Fruit fly (Drosophila melanogaster) whole organism, wandering third instar larva: ENCODE measurements around the gene Ptpmeg2.
A peak's percentile ranks its signal among the peaks of the same experiment; 100 is the strongest.

Source experiments
- Abd-B ChIP-seq: fragments of >200 bp; optimal IDR thresholded peaks from 2 replicates; lab custom pipeline; 2017; ENCODE audit warnings: missing biosample characterization, missing genetic modification characterization
- CG32264 ChIP-seq: fragments of 200-800 bp; sonication (Bioruptor generic); optimal IDR thresholded peaks from 2 replicates; lab custom pipeline; 2016; ENCODE audit warnings: missing biosample characterization, missing genetic modification characterization
- CG9705 ChIP-seq: fragments of 200-800 bp; sonication (Bioruptor generic); optimal IDR thresholded peaks from 2 replicates; lab custom pipeline; 2018; ENCODE audit warnings: missing biosample characterization, mild to moderate bottlenecking, missing genetic modification characterization
- CrebA ChIP-seq: fragments of 200-800 bp; sonication (Bioruptor generic); optimal IDR thresholded peaks from 2 replicates; lab custom pipeline; 2016; ENCODE audit warnings: missing biosample characterization, mild to moderate bottlenecking, missing genetic modification characterization, borderline replicate concordance
- Dfd ChIP-seq: fragments of >200 bp; optimal IDR thresholded peaks from 2 replicates; lab custom pipeline; 2017; ENCODE audit warnings: missing biosample characterization, missing genetic modification characterization
- Dif ChIP-seq: fragments of 200-275, 200-300 bp; sonication (Bioruptor generic); optimal IDR thresholded peaks from 2 replicates; lab custom pipeline; 2018; ENCODE audit warnings: missing biosample characterization, missing genetic modification characterization; ENCODE audit not compliant: partially characterized antibody
- GATAd ChIP-seq: sonication (Bioruptor generic); optimal IDR thresholded peaks from 2 replicates; lab custom pipeline; 2016; ENCODE audit warnings: missing biosample characterization, missing genetic modification characterization
- HLH106 ChIP-seq: fragments of 200-800 bp; optimal IDR thresholded peaks from 3 replicates; lab custom pipeline; 2019; ENCODE audit warnings: missing biosample characterization, mild to moderate bottlenecking, missing genetic modification characterization, moderate library complexity
- Hnf4 ChIP-seq: fragments of 200-800 bp; sonication (Bioruptor generic); optimal IDR thresholded peaks from 2 replicates; lab custom pipeline; 2016; ENCODE audit warnings: missing biosample characterization, mild to moderate bottlenecking, missing genetic modification characterization
- Hr78 ChIP-seq: fragments of >200 bp; optimal IDR thresholded peaks from 2 replicates; lab custom pipeline; 2017; ENCODE audit warnings: missing biosample characterization, missing genetic modification characterization
- Hr83 ChIP-seq: fragments of 200-300 bp; sonication (Bioruptor generic); optimal IDR thresholded peaks from 2 replicates; lab custom pipeline; 2016; ENCODE audit warnings: missing biosample characterization, mild to moderate bottlenecking, missing genetic modification characterization, moderate library complexity; ENCODE audit not compliant: poor library complexity, severe bottlenecking
- Jra ChIP-seq: sonication (Bioruptor generic); optimal IDR thresholded peaks from 2 replicates; lab custom pipeline; 2016; ENCODE audit warnings: missing biosample characterization, missing genetic modification characterization
- Mio ChIP-seq: sonication (Bioruptor generic); optimal IDR thresholded peaks from 2 replicates; lab custom pipeline; 2016; ENCODE audit warnings: missing biosample characterization, missing genetic modification characterization
- Myc ChIP-seq: fragments of >200 bp; optimal IDR thresholded peaks from 2 replicates; lab custom pipeline; 2017
- N ChIP-seq: fragments of >200 bp; optimal IDR thresholded peaks from 2 replicates; lab custom pipeline; 2018; ENCODE audit warnings: missing biosample characterization, missing external identifiers, missing genetic modification characterization
- OdsH ChIP-seq: fragments of 200-800 bp; sonication (Bioruptor generic); optimal IDR thresholded peaks from 2 replicates; lab custom pipeline; 2016; ENCODE audit warnings: missing biosample characterization, mild to moderate bottlenecking, missing genetic modification characterization
- Rel ChIP-seq, 2 experiments: fragments of 200-800 bp; sonication (Bioruptor generic) in 1 of 2; optimal IDR thresholded peaks; 2 replicates in 1 of 2; 3 replicates in 1 of 2; lab custom pipeline; 2016 to 2019; ENCODE audit warnings: mild to moderate bottlenecking in 2 of 2, missing biosample characterization in 2 of 2, missing genetic modification characterization in 2 of 2, moderate library complexity in 1 of 2
- Sp1 ChIP-seq: fragments of 200-800 bp; sonication (Bioruptor generic); optimal IDR thresholded peaks from 3 replicates; lab custom pipeline; 2019; ENCODE audit warnings: missing biosample characterization, mild to moderate bottlenecking, missing genetic modification characterization, moderate library complexity
- Vsx2 ChIP-seq: fragments of 200-300, 225-300 bp; sonication (Bioruptor generic); optimal IDR thresholded peaks from 2 replicates; lab custom pipeline; 2018; ENCODE audit warnings: missing biosample characterization, missing genetic modification characterization; ENCODE audit not compliant: partially characterized antibody
- br ChIP-seq: fragments of 200-800 bp; sonication (Bioruptor generic); optimal IDR thresholded peaks from 2 replicates; lab custom pipeline; 2016; ENCODE audit warnings: missing biosample characterization, missing genetic modification characterization
- brk ChIP-seq: fragments of 200-800 bp; sonication (Bioruptor generic); optimal IDR thresholded peaks from 2 replicates; lab custom pipeline; 2016; ENCODE audit warnings: missing biosample characterization, mild to moderate bottlenecking, missing genetic modification characterization
- dl ChIP-seq, 2 experiments: fragments of 175-275, 200-275 bp in 1 of 2; fragments of 200-275 bp in 1 of 2; sonication (Bioruptor generic); optimal IDR thresholded peaks; lab custom pipeline; 2018; ENCODE audit warnings: mild to moderate bottlenecking in 2 of 2, missing biosample characterization in 2 of 2, missing genetic modification characterization in 2 of 2, moderate library complexity in 2 of 2; ENCODE audit not compliant: partially characterized antibody in 2 of 2, insufficient read depth in 1 of 2
- dsf ChIP-seq: sonication (Bioruptor generic); optimal IDR thresholded peaks from 2 replicates; lab custom pipeline; 2016; ENCODE audit warnings: missing biosample characterization, missing genetic modification characterization, borderline replicate concordance
- ey ChIP-seq: fragments of 200-800 bp; sonication (Bioruptor generic); optimal IDR thresholded peaks from 2 replicates; lab custom pipeline; 2016; ENCODE audit warnings: missing biosample characterization, missing genetic modification characterization
- foxo ChIP-seq, 2 experiments: fragments of 200-800 bp; sonication (Bioruptor generic); optimal IDR thresholded peaks; 2 replicates in 1 of 2; 3 replicates in 1 of 2; lab custom pipeline; 2016 to 2017; ENCODE audit warnings: missing biosample characterization in 2 of 2, missing genetic modification characterization in 2 of 2
- fru ChIP-seq: fragments of 200-800 bp; sonication (Bioruptor generic); optimal IDR thresholded peaks from 3 replicates; lab custom pipeline; 2016; ENCODE audit warnings: missing biosample characterization, mild to moderate bottlenecking, missing genetic modification characterization
- h ChIP-seq: fragments of 200-800 bp; sonication (Bioruptor generic); optimal IDR thresholded peaks from 3 replicates; lab custom pipeline; 2016; ENCODE audit warnings: missing biosample characterization, mild to moderate bottlenecking, missing genetic modification characterization
- jim ChIP-seq: fragments of 175-275, 200-325 bp; sonication (Bioruptor generic); optimal IDR thresholded peaks from 2 replicates; lab custom pipeline; 2016; ENCODE audit warnings: missing biosample characterization, mild to moderate bottlenecking, missing genetic modification characterization
- lola ChIP-seq: fragments of >200 bp; optimal IDR thresholded peaks from 2 replicates; lab custom pipeline; 2017; ENCODE audit warnings: missing biosample characterization, missing genetic modification characterization
- pan ChIP-seq: fragments of >200 bp; optimal IDR thresholded peaks from 2 replicates; lab custom pipeline; 2017
- psq ChIP-seq: fragments of 200-800 bp; sonication (Bioruptor generic); optimal IDR thresholded peaks from 3 replicates; lab custom pipeline; 2017; ENCODE audit warnings: missing biosample characterization, mild to moderate bottlenecking, missing genetic modification characterization, moderate library complexity
- rgr ChIP-seq: fragments of 200-800 bp; sonication (Bioruptor generic); optimal IDR thresholded peaks from 3 replicates; lab custom pipeline; 2016; ENCODE audit warnings: missing biosample characterization, mild to moderate bottlenecking, missing genetic modification characterization
- sage ChIP-seq: fragments of 200-800 bp; sonication (Bioruptor generic); optimal IDR thresholded peaks from 2 replicates; lab custom pipeline; 2016; ENCODE audit warnings: missing biosample characterization, mild to moderate bottlenecking, missing genetic modification characterization
- sv ChIP-seq: fragments of 200-800 bp; sonication (Bioruptor generic); optimal IDR thresholded peaks from 3 replicates; lab custom pipeline; 2016; ENCODE audit warnings: missing biosample characterization, missing genetic modification characterization
- tai ChIP-seq: sonication (Bioruptor generic); optimal IDR thresholded peaks from 2 replicates; lab custom pipeline; 2016; ENCODE audit warnings: missing biosample characterization, missing genetic modification characterization
- usp ChIP-seq: fragments of >200 bp; optimal IDR thresholded peaks from 2 replicates; lab custom pipeline; 2017; ENCODE audit warnings: missing biosample characterization, missing genetic modification characterization
- woc ChIP-seq: sonication (Bioruptor generic); optimal IDR thresholded peaks from 2 replicates; lab custom pipeline; 2016; ENCODE audit warnings: missing biosample characterization, mild to moderate bottlenecking, missing genetic modification characterization

The Ptpmeg2 gene

dm6 chrX:9694652-9695051, 35.7 kb upstream of the Ptpmeg2 start:
- peak; percentile 92 for TF ChIP-seq Dfd (GFP tag; lab: Kevin White, UChicago)
- no peak for TF ChIP-seq woc (GFP tag; lab: Kevin White, UChicago)

dm6 chrX:9693720-9694386, 34.9 kb upstream of the Ptpmeg2 start, which contains the start of gene btd:
Gene btd (plus strand): TSS chrX:9694186.
- no peak for TF ChIP-seq dsf
- TF ChIP-seq Hr83 (GFP tag; lab: Kevin White, UChicago), result peak; percentile 15
- peak; percentile 91 for TF ChIP-seq jim
- TF ChIP-seq HLH106 (tag; lab: Kevin White, UChicago), result no peak
- TF ChIP-seq fru, result no peak
- TF ChIP-seq Sp1, result peak; percentile 16
- no peak for TF ChIP-seq pan
- TF ChIP-seq Hr78, result no peak
- TF ChIP-seq dl (GFP tag; optimal IDR thresholded peaks at IDR 0.05; lab: Kevin White, UChicago; ENCODE audit: insufficient read depth in 1 of 2, partially characterized antibody in 2 of 2), result peak; percentile 40 to 55
- TF ChIP-seq sv (GFP tag; lab: Kevin White, UChicago), result no peak
- no peak for TF ChIP-seq Abd-B (GFP tag; lab: Kevin White, UChicago)
- peak; percentile 47 for TF ChIP-seq Dif (GFP tag; lab: Kevin White, UChicago)
- TF ChIP-seq Vsx2 (GFP tag; lab: Kevin White, UChicago), result peak; percentile 51

- TF ChIP-seq br (GFP tag; lab: Kevin White, UChicago) (no peak), CrebA (GFP tag; lab: Kevin White, UChicago) (no peak), Hr78 (no peak), sv (GFP tag; lab: Kevin White, UChicago) (no peak), dsf (no peak), Dfd (GFP tag; lab: Kevin White, UChicago) (no peak)
- TF ChIP-seq, all 38 proteins: peak for 0
Observed at dm6 chrX:9692297-9693013, 33.5 kb upstream of the Ptpmeg2 start.

- TF ChIP-seq pan (no peak), Mio (no peak), Hr83 (GFP tag; lab: Kevin White, UChicago) (no peak), Vsx2 (GFP tag; lab: Kevin White, UChicago) (no peak), tai (GFP tag; lab: Kevin White, UChicago) (no peak), dsf (no peak), sage (no peak), Dif (GFP tag; lab: Kevin White, UChicago) (no peak), jim (no peak), CG9705 (GFP tag; lab: Kevin White, UChicago) (no peak), sv (GFP tag; lab: Kevin White, UChicago) (no peak), psq (no peak), Hr78 (no peak), usp (no peak)
- TF ChIP-seq, all 38 proteins: peak for 0
Observed at dm6 chrX:9689129-9689528, 30.2 kb upstream of the Ptpmeg2 start.

dm6 chrX:9687623-9688022, 28.7 kb upstream of the Ptpmeg2 start:
- TF ChIP-seq tai (GFP tag; lab: Kevin White, UChicago) (peak; percentile 26), HLH106 (tag; lab: Kevin White, UChicago) (peak; percentile 93), brk (GFP tag; lab: Kevin White, UChicago) (peak; percentile 75), Hr78 (no peak), Rel (GFP tag; optimal IDR thresholded peaks at IDR 0.05; lab: Kevin White, UChicago) (peak; percentile 63), Rel (tag; optimal IDR thresholded peaks at IDR 0.05; lab: Kevin White, UChicago) (peak; percentile 73), rgr (GFP tag; lab: Kevin White, UChicago) (peak; percentile 85), Vsx2 (GFP tag; lab: Kevin White, UChicago) (no peak), Hr83 (GFP tag; lab: Kevin White, UChicago) (peak; percentile 77), CG9705 (GFP tag; lab: Kevin White, UChicago) (peak; percentile 91), Hnf4 (GFP tag; lab: Kevin White, UChicago) (peak; percentile 70), Mio (no peak), pan (no peak), h (GFP tag; lab: Kevin White, UChicago) (peak; percentile 82), OdsH (GFP tag; lab: Kevin White, UChicago) (peak; percentile 86), lola (no peak), fru (peak; percentile 86), Jra (GFP tag; lab: Kevin White, UChicago) (peak; percentile 36), dsf (peak; percentile 41), ey (GFP tag; lab: Kevin White, UChicago) (peak; percentile 76), CG32264 (GFP tag; lab: Kevin White, UChicago) (peak; percentile 26), Dfd (GFP tag; lab: Kevin White, UChicago) (no peak), br (GFP tag; lab: Kevin White, UChicago) (peak; percentile 83), N (GFP tag; lab: Kevin White, UChicago) (no peak), foxo (GFP tag; optimal IDR thresholded peaks at IDR 0.05; lab: Kevin White, UChicago) (peak; percentile 3 to 86), woc (GFP tag; lab: Kevin White, UChicago) (peak; percentile 27), Myc (no peak), usp (no peak), GATAd (GFP tag; lab: Kevin White, UChicago) (no peak)
